Worm (Caenorhabditis elegans) whole organism, late embryonic: ENCODE measurements around the gene ztf-29.

ENCODE experiments used
- C38D4.7 ChIP-seq: fragments of 200-800 bp; sonication (Bioruptor generic); optimal IDR thresholded peaks from 2 replicates; lab custom pipeline; 2018; ENCODE audit warnings: mild to moderate bottlenecking, missing genetic modification characterization, moderate library complexity, missing compliant biosample characterization
- F13H6.1 ChIP-seq: sonication (generic microtip); optimal IDR thresholded peaks from 2 replicates; lab custom pipeline; 2016; ENCODE audit warnings: missing genetic modification characterization, missing compliant biosample characterization
- K02D7.2 ChIP-seq: sonication (generic microtip); optimal IDR thresholded peaks from 2 replicates; lab custom pipeline; 2017; ENCODE audit warnings: mild to moderate bottlenecking, missing genetic modification characterization, missing compliant biosample characterization
- K09A11.1 ChIP-seq: sonication (generic microtip); optimal IDR thresholded peaks from 2 replicates; lab custom pipeline; 2017; ENCODE audit warnings: antibody characterized with exemption, mild to moderate bottlenecking, missing genetic modification characterization, missing compliant biosample characterization; ENCODE audit not compliant: insufficient read depth
- ceh-14 ChIP-seq: sonication (generic microtip); optimal IDR thresholded peaks from 2 replicates; lab custom pipeline; 2016; ENCODE audit warnings: missing genotype, missing genetic modification characterization, missing compliant biosample characterization
- ceh-18 ChIP-seq: sonication (generic microtip); optimal IDR thresholded peaks from 2 replicates; lab custom pipeline; 2016; ENCODE audit warnings: missing genetic modification characterization, missing compliant biosample characterization
- ceh-19 ChIP-seq: fragments of 200-800 bp; sonication (Bioruptor generic); optimal IDR thresholded peaks from 2 replicates; lab custom pipeline; 2018; ENCODE audit warnings: mild to moderate bottlenecking, missing genetic modification characterization, missing compliant biosample characterization
- ceh-24 ChIP-seq: sonication (generic microtip); optimal IDR thresholded peaks from 2 replicates; lab custom pipeline; 2016; ENCODE audit warnings: mild to moderate bottlenecking, missing genetic modification characterization, missing compliant biosample characterization
- ceh-31 ChIP-seq: sonication (generic microtip); optimal IDR thresholded peaks from 2 replicates; lab custom pipeline; 2016; ENCODE audit warnings: missing genetic modification characterization, missing compliant biosample characterization
- ceh-34 ChIP-seq: sonication (generic microtip); optimal IDR thresholded peaks from 2 replicates; lab custom pipeline; 2016; ENCODE audit warnings: mild to moderate bottlenecking, missing genetic modification characterization, missing compliant biosample characterization
- ceh-48 ChIP-seq: sonication (generic microtip); optimal IDR thresholded peaks from 2 replicates; lab custom pipeline; 2016; ENCODE audit warnings: missing genetic modification characterization, inconsistent platforms, missing compliant biosample characterization
- dve-1 ChIP-seq: sonication (generic microtip); optimal IDR thresholded peaks from 2 replicates; lab custom pipeline; 2017; ENCODE audit warnings: antibody characterized with exemption, mild to moderate bottlenecking, missing genetic modification characterization, missing compliant biosample characterization
- elt-4 ChIP-seq: sonication (generic microtip); optimal IDR thresholded peaks from 2 replicates; lab custom pipeline; 2016; ENCODE audit warnings: missing genetic modification characterization, missing compliant biosample characterization
- ets-4 ChIP-seq: sonication (generic microtip); optimal IDR thresholded peaks from 2 replicates; lab custom pipeline; 2016; ENCODE audit warnings: missing genetic modification characterization, missing compliant biosample characterization
- fax-1 ChIP-seq: sonication (generic microtip); optimal IDR thresholded peaks from 2 replicates; lab custom pipeline; 2016; ENCODE audit warnings: missing genotype, missing genetic modification characterization, missing compliant biosample characterization
- gmeb-2 ChIP-seq: sonication (generic microtip); optimal IDR thresholded peaks from 2 replicates; lab custom pipeline; 2016; ENCODE audit warnings: missing genetic modification characterization, inconsistent platforms, missing compliant biosample characterization
- lin-11 ChIP-seq: fragments of 200-800 bp; sonication (Bioruptor generic); optimal IDR thresholded peaks from 2 replicates; lab custom pipeline; 2018; ENCODE audit warnings: mild to moderate bottlenecking, missing genetic modification characterization, missing compliant biosample characterization
- madf-2 ChIP-seq: sonication (generic microtip); optimal IDR thresholded peaks from 2 replicates; lab custom pipeline; 2017; ENCODE audit warnings: missing genetic modification characterization, missing compliant biosample characterization
- nfya-1 ChIP-seq: sonication (generic microtip); optimal IDR thresholded peaks from 2 replicates; lab custom pipeline; 2017; ENCODE audit warnings: missing genetic modification characterization, mild to moderate bottlenecking, missing compliant biosample characterization, antibody characterized with exemption, moderate library complexity
- odd-2 ChIP-seq: sonication (generic microtip); optimal IDR thresholded peaks from 2 replicates; lab custom pipeline; 2017; ENCODE audit warnings: antibody characterized with exemption, mild to moderate bottlenecking, missing genetic modification characterization, missing compliant biosample characterization
- pag-3 ChIP-seq: sonication (generic microtip); optimal IDR thresholded peaks from 2 replicates; lab custom pipeline; 2016; ENCODE audit warnings: missing compliant biosample characterization, missing genetic modification characterization, borderline replicate concordance
- syd-9 ChIP-seq: sonication (generic microtip); optimal IDR thresholded peaks from 2 replicates; lab custom pipeline; 2016; ENCODE audit warnings: mild to moderate bottlenecking, missing genetic modification characterization, moderate library complexity, missing compliant biosample characterization
- ttx-3 ChIP-seq: sonication (generic microtip); optimal IDR thresholded peaks from 2 replicates; lab custom pipeline; 2016; ENCODE audit warnings: missing genetic modification reagents, missing genetic modification characterization, missing compliant biosample characterization
- unc-3 ChIP-seq, 2 experiments: fragments of 200-800 bp in 1 of 2; sonication (Bioruptor generic) in 1 of 2; sonication (generic microtip) in 1 of 2; conservative IDR thresholded peaks in 1 of 2; optimal IDR thresholded peaks in 1 of 2; 2 replicates each; pipeline versions ENCODE4 v1.3.6 to Lab custom; 2016 to 2022; ENCODE audit warnings: missing compliant biosample characterization in 2 of 2, missing genetic modification characterization in 2 of 2, missing genetic modification reagents in 1 of 2
- zip-5 ChIP-seq: sonication (generic microtip); optimal IDR thresholded peaks from 2 replicates; lab custom pipeline; 2016; ENCODE audit warnings: missing genetic modification characterization, missing compliant biosample characterization

Gene ztf-29

DNA sequence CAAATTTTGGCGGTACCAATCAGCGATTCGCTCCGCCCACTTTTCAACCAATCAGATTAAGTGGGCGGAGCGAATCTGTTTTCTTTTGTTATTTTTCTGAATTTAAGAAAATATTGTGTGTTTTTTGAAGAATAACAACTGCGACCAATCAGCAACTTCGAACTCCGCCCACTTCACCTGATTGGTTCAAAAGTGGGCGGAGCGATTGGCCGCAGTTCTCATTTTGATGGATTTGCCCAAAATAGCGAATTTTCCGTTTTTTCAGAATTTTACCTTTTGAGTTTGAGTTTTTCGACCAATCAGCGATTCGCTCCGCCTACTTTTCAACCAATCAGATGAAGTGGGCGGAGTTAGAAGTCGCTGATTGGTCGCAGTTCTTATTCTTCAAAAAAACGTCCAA lies 28.4 kb downstream of the ztf-29 start:
- TF ChIP-seq nfya-1, result peak; percentile 63
- TF ChIP-seq madf-2 (tag; lab: Kevin White, UChicago), result no peak
- TF ChIP-seq, all 69 proteins: peak for 1

ce11 chrIII:11590255-11590654 lies 29.3 kb downstream of the ztf-29 start:
- TF ChIP-seq ceh-18 (tag; lab: Kevin White, UChicago) (no peak), ceh-19 (GFP tag; lab: Kevin White, UChicago) (no peak), pag-3 (no peak), C38D4.7 (GFP tag; lab: Kevin White, UChicago) (no peak), dve-1 (tag; lab: Kevin White, UChicago) (no peak), zip-5 (no peak), ceh-14 (no peak)

ce11 chrIII:11592096-11592495 lies 31.1 kb downstream of the ztf-29 start:
- no peak for TF ChIP-seq odd-2 (tag; lab: Kevin White, UChicago)
- peak; percentile 13 for TF ChIP-seq ceh-48 (tag; lab: Kevin White, UChicago)

DNA sequence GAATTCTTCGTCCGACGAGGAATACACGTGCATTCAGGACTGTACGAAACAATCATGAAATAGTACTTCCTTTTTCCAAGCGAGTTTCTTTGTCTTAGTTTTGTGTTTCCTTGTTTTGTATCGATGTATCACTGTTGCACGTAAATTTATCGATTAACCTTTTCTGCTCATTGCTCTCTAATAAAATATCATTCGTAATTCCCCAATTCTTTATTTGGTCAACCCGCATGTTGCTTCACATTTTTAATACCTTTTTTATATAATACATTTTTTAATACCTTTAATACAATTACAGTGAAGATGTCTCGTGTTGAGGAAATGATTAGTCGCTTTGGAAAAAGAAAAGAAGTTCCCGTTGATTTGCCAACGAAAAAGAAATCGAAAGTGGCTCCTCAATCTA lies 46.9 kb downstream of the ztf-29 start, which contains the start of gene Y66D12A.1:
Gene Y66D12A.1, plus strand, starts transcription at position 301 of the 400 bp plus-strand sequence.
- no peak for TF ChIP-seq ttx-3 (tag; lab: Kevin White, UChicago)
- no peak for TF ChIP-seq syd-9 (tag; lab: Kevin White, UChicago)
- TF ChIP-seq K02D7.2 (tag; lab: Kevin White, UChicago), result no peak
- TF ChIP-seq ceh-14, result no peak
- TF ChIP-seq ets-4, result no peak
- TF ChIP-seq lin-11 (tag; lab: Kevin White, UChicago), result no peak
- no peak for TF ChIP-seq ceh-24 (tag; lab: Kevin White, UChicago)
- no peak for TF ChIP-seq fax-1 (tag; lab: Kevin White, UChicago)
- no peak for TF ChIP-seq ceh-34 (tag; lab: Kevin White, UChicago)
- no peak for TF ChIP-seq gmeb-2 (tag; lab: Kevin White, UChicago)
- TF ChIP-seq dve-1 (tag; lab: Kevin White, UChicago), result no peak

ce11 chrIII:11609568-11609967 lies 48.6 kb downstream of the ztf-29 start, which contains the start of gene Y66D12A.30:
Gene Y66D12A.30 (plus strand): TSS chrIII:11609868.
- no peak for TF ChIP-seq F13H6.1 (tag; lab: Kevin White, UChicago)
- TF ChIP-seq K09A11.1 (tag; lab: Kevin White, UChicago), result no peak
- TF ChIP-seq dve-1 (tag; lab: Kevin White, UChicago), result no peak
- TF ChIP-seq ceh-31 (tag; lab: Kevin White, UChicago), result no peak

DNA sequence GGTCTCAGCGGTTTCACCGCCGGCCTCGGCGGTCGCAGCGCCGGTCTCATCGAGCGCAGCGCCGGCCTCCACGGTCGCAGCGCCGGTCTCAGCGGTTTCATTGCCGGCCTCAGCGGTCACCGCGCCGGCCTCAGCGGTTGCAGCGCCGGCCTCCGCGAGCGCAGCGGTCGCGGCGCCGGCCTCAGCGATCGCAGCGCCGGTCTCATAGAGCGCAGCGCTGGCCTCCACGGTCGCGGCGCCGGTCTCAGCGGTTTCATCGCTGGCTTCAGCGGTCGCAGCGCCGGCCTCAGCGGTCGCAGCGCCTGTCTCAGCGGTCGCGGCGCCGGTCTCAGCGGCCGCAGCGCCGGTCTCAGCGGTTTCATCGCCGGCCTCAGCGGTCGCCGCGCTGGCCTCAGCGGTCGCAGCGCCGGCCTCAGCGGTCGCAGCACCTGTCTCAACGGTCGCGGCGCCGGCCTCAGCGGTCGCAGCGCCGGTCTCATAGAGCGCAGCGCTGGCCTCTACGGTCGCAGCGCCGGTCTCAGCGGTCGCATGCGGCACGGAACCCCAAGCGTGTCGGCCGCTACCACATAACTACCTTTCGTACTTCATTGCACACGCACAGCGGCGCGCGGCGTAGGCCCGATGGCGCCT lies 50.8 kb downstream of the ztf-29 start:
- no peak for TF ChIP-seq unc-3 (GFP tag; conservative IDR thresholded peaks at IDR 0.05; lab: Robert Waterston, UW)
- no peak for TF ChIP-seq unc-3 (tag; optimal IDR thresholded peaks at IDR 0.05; lab: Kevin White, UChicago)
- peak; percentile 73 for TF ChIP-seq elt-4 (tag; lab: Kevin White, UChicago)
